Worm (Caenorhabditis elegans) whole organism, L1 larva: Measurements from ENCODE around the gene K05F1.6.

Source experiments
- aha-1 ChIP-seq: fragments of 150-350 bp; optimal IDR thresholded peaks from 2 replicates; lab custom pipeline; 2014; ENCODE audit warnings: missing biosample characterization, missing genetic modification characterization
- dsc-1 ChIP-seq: sonication (generic microtip); optimal IDR thresholded peaks from 2 replicates; lab custom pipeline; 2016; ENCODE audit warnings: mild to moderate bottlenecking, missing genetic modification characterization, missing compliant biosample characterization
- fkh-8 ChIP-seq: sonication (generic microtip); optimal IDR thresholded peaks from 2 replicates; lab custom pipeline; 2016; ENCODE audit warnings: mild to moderate bottlenecking, missing genetic modification characterization, missing compliant biosample characterization
- fos-1 ChIP-seq: fragments of 150-350 bp; optimal IDR thresholded peaks from 2 replicates; lab custom pipeline; 2014; ENCODE audit warnings: missing biosample characterization, missing genetic modification characterization
- lin-15B ChIP-seq: fragments of 150-350 bp; sonication (generic microtip); optimal IDR thresholded peaks from 3 replicates; lab custom pipeline; 2014; ENCODE audit warnings: missing biosample characterization, missing genetic modification characterization
- nhr-237 ChIP-seq: fragments of 150-350 bp; optimal IDR thresholded peaks from 2 replicates; lab custom pipeline; 2014; ENCODE audit warnings: missing biosample characterization, missing genetic modification characterization
- pag-3 ChIP-seq: sonication (generic microtip); optimal IDR thresholded peaks from 2 replicates; lab custom pipeline; 2017; ENCODE audit warnings: missing genetic modification characterization, mild to moderate bottlenecking, missing compliant biosample characterization, antibody characterized with exemption, borderline replicate concordance; ENCODE audit not compliant: insufficient read depth

DNA sequence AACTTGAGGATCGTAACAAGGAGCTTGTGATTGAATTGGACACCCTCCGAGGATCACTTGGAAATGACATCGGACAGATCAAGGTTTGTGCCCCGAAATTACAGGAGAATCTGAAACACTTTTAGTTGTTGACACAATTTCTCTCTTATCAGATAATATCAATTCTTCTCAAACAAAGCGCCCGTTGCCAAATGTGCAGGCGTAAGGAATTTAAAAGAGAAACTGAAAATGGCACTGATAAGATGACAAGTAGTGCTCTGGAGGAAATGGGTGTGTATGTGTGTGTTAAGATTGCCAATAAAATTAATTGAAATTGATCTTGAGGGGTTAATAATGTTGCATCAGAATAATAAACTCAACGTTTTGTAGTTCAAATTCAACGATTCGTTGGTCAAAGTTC is 31.0 kb upstream of the K05F1.6 start:
- TF ChIP-seq dsc-1 (tag; lab: Kevin White, UChicago), result no peak
- no peak for TF ChIP-seq fos-1 (tag; lab: Kevin White, UChicago)
- no peak for TF ChIP-seq nhr-237 (tag; lab: Kevin White, UChicago)
- no peak for TF ChIP-seq pag-3 (tag; lab: Kevin White, UChicago)
- no peak for TF ChIP-seq lin-15B (tag; lab: Kevin White, UChicago)
- TF ChIP-seq fkh-8 (tag; lab: Kevin White, UChicago), result no peak
- TF ChIP-seq aha-1 (tag; lab: Kevin White, UChicago), result no peak
